Worm (Caenorhabditis elegans): Measurements from ENCODE around the gene srh-281.

ce11 chrV:16153375-16153774, 37.2 kb upstream of the srh-281 start, which contains the start of gene str-254:
- TF ChIP-seq med-1 (GFP tag; optimal IDR thresholded peaks at IDR 0.05; ENCODE audit: insufficient read depth) (no peak), ztf-23 (GFP tag; IDR thresholded peaks at IDR 0.05) (no peak)
